Worm (Caenorhabditis elegans) whole organism, L3 larva: Measurements from ENCODE around the gene sulp-8.

ENCODE experiments used
- R02D3.7 ChIP-seq: fragments of 150-350 bp; optimal IDR thresholded peaks from 2 replicates; lab custom pipeline; 2014; ENCODE audit warnings: missing biosample characterization, missing genetic modification characterization
- ZK546.5 ChIP-seq: sonication (generic microtip); optimal IDR thresholded peaks from 2 replicates; lab custom pipeline; 2017; ENCODE audit warnings: missing biosample characterization, missing genetic modification characterization
- ceh-82 ChIP-seq: fragments of 150-350 bp; optimal IDR thresholded peaks from 2 replicates; lab custom pipeline; 2014; ENCODE audit warnings: missing biosample characterization, missing genetic modification characterization
- daf-12 ChIP-seq: fragments of 150-350 bp; optimal IDR thresholded peaks from 2 replicates; lab custom pipeline; 2014; ENCODE audit warnings: missing biosample characterization, missing genetic modification reagents, missing genetic modification characterization
- elt-2 ChIP-seq: sonication (generic microtip); optimal IDR thresholded peaks from 2 replicates; lab custom pipeline; 2016; ENCODE audit warnings: missing genetic modification reagents, mild to moderate bottlenecking, missing genetic modification characterization, missing compliant biosample characterization
- elt-3 ChIP-seq, 3 experiments: fragments of 150-350 bp in 1 of 3; sonication (generic microtip) in 2 of 3; optimal IDR thresholded peaks; 2 replicates in 2 of 3; 4 replicates in 1 of 3; lab custom pipeline; 2014 to 2017; ENCODE audit warnings: missing biosample characterization in 3 of 3, missing genetic modification characterization in 3 of 3
- fkh-10 ChIP-seq: sonication (generic microtip); optimal IDR thresholded peaks from 2 replicates; lab custom pipeline; 2017; ENCODE audit warnings: missing biosample characterization, missing genetic modification reagents, missing genetic modification characterization
- jun-1 ChIP-seq: fragments of 150-350 bp; optimal IDR thresholded peaks from 2 replicates; lab custom pipeline; 2014; ENCODE audit warnings: missing biosample characterization, missing genetic modification reagents, missing genetic modification characterization
- lin-39 ChIP-seq: fragments of 150-350 bp; optimal IDR thresholded peaks from 2 replicates; lab custom pipeline; 2018; ENCODE audit warnings: missing biosample characterization, missing genetic modification reagents, missing genetic modification characterization
- mdl-1 ChIP-seq: fragments of 150-350 bp; optimal IDR thresholded peaks from 2 replicates; lab custom pipeline; 2014; ENCODE audit warnings: missing biosample characterization, missing genetic modification characterization
- nfya-1 ChIP-seq: sonication (generic microtip); optimal IDR thresholded peaks from 2 replicates; lab custom pipeline; 2017; ENCODE audit warnings: missing genetic modification characterization, mild to moderate bottlenecking, missing compliant biosample characterization, antibody characterized with exemption, moderate library complexity; ENCODE audit not compliant: insufficient read depth
- nhr-11 ChIP-seq: fragments of 150-350 bp; optimal IDR thresholded peaks from 2 replicates; lab custom pipeline; 2014; ENCODE audit warnings: missing biosample characterization, missing genetic modification characterization
- nhr-12 ChIP-seq: fragments of 150-350 bp; optimal IDR thresholded peaks from 2 replicates; lab custom pipeline; 2014; ENCODE audit warnings: missing biosample characterization, missing genetic modification characterization
- nhr-23 ChIP-seq: fragments of 150-350 bp; optimal IDR thresholded peaks from 2 replicates; lab custom pipeline; 2014; ENCODE audit warnings: missing biosample characterization, missing genetic modification reagents, missing genetic modification characterization
- nhr-25 ChIP-seq: sonication (generic microtip); optimal IDR thresholded peaks from 2 replicates; lab custom pipeline; 2017; ENCODE audit warnings: missing biosample characterization, missing genetic modification characterization
- nhr-77 ChIP-seq: fragments of 150-350 bp; optimal IDR thresholded peaks from 2 replicates; lab custom pipeline; 2014; ENCODE audit warnings: missing biosample characterization, missing genetic modification characterization
- pha-4 ChIP-seq: fragments of 150-350 bp; optimal IDR thresholded peaks from 2 replicates; lab custom pipeline; 2014; ENCODE audit warnings: missing biosample characterization, missing genetic modification reagents, missing genetic modification characterization
- pqm-1 ChIP-seq: fragments of 150-350 bp; optimal IDR thresholded peaks from 2 replicates; lab custom pipeline; 2017; ENCODE audit warnings: missing biosample characterization, missing genetic modification characterization, inconsistent platforms
- sea-2 ChIP-seq: fragments of 150-350 bp; sonication (generic microtip); optimal IDR thresholded peaks from 4 replicates; lab custom pipeline; 2014; ENCODE audit warnings: missing biosample characterization, missing genetic modification reagents, missing genetic modification characterization
- snpc-4 ChIP-seq: fragments of 150-350 bp; optimal IDR thresholded peaks from 2 replicates; lab custom pipeline; 2014; ENCODE audit warnings: missing biosample characterization, missing genetic modification characterization
- tbx-2 ChIP-seq: sonication (generic microtip); optimal IDR thresholded peaks from 2 replicates; lab custom pipeline; 2016; ENCODE audit warnings: mild to moderate bottlenecking, missing genetic modification characterization, missing compliant biosample characterization
- unc-39 ChIP-seq: sonication (generic microtip); optimal IDR thresholded peaks from 4 replicates; lab custom pipeline; 2017; ENCODE audit warnings: missing biosample characterization, missing genetic modification characterization
- unc-62 ChIP-seq: fragments of 150-350 bp; sonication (generic microtip); optimal IDR thresholded peaks from 4 replicates; lab custom pipeline; 2014; ENCODE audit warnings: missing biosample characterization, missing genetic modification reagents, missing genetic modification characterization
- zag-1 ChIP-seq: fragments of 150-350 bp; optimal IDR thresholded peaks from 2 replicates; lab custom pipeline; 2014; ENCODE audit warnings: missing biosample characterization, missing genetic modification characterization
- ztf-4 ChIP-seq: fragments of 150-350 bp; optimal IDR thresholded peaks from 2 replicates; lab custom pipeline; 2014; ENCODE audit warnings: missing biosample characterization, missing genetic modification characterization

sulp-8 gene

ce11 chrV:9673199-9673843 lies at the start of gene sulp-8:
TSS of gene sulp-8 (minus strand) at chrV:9673667.
- TF ChIP-seq ceh-82 (tag; lab: Kevin White, UChicago): no peak
- TF ChIP-seq pha-4 (tag; lab: Kevin White, UChicago): peak; percentile 51
- TF ChIP-seq elt-2 (tag; lab: Kevin White, UChicago): peak; percentile 71

DNA sequence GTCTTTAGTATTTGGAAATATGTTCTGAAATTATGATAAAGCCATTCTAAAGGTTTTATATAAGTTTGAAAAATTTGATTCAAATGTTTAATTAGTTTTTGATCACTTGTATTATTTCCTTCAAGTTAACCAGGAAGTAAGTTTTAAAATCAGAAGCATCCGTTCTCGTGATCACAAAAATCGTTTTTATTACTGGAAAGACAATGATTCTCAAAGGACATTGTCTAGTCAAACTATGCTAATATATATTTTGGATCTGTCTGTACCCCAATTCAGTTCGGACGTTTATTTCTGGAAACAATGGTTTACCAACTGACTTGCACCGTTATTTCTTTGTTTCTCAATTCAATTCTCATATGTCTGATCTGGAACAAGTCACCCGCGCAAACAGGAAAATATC lies 42.9 kb upstream of the sulp-8 start, which contains the start of gene str-188:
Gene str-188, plus strand, starts transcription at position 301 of the 400 bp plus-strand sequence.
- TF ChIP-seq ztf-4 (tag; lab: Kevin White, UChicago) (no peak), mdl-1 (tag; lab: Kevin White, UChicago) (no peak), lin-39 (tag; lab: Kevin White, UChicago) (no peak), sea-2 (no peak), nhr-77 (tag; lab: Kevin White, UChicago) (no peak), fkh-10 (no peak), ZK546.5 (tag; lab: Kevin White, UChicago) (no peak), unc-62 (GFP tag; lab: Kevin White, UChicago) (no peak), nhr-25 (no peak), zag-1 (tag; lab: Kevin White, UChicago) (no peak)

DNA sequence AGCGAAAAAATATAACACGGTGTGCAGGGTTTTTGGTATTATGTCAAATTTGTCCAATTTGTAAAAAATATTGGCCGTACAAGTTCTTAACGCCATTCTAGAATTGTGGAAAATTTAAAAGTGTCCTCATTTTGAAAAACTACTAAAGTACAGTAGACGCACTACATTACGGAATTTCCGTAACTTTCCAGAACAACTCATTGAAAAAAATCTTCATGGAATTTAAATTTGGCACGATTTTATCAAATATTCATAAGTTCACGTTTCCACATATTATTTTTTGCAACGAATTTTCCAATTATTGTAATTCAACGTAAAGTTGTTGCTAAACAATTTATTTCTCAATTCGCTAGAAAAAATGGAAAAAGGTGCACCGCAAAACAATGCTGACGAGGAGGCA lies 41.4 kb upstream of the sulp-8 start, which contains the start of gene F40F9.3:
Gene F40F9.3, plus strand, starts transcription at position 301 of the 400 bp plus-strand sequence.
- TF ChIP-seq nhr-11 (tag; lab: Kevin White, UChicago) (no peak), nhr-23 (no peak), pha-4 (tag; lab: Kevin White, UChicago) (no peak), nfya-1 (tag; lab: Kevin White, UChicago) (no peak), daf-12 (tag; lab: Kevin White, UChicago) (no peak), unc-39 (tag; lab: Kevin White, UChicago) (no peak), unc-62 (GFP tag; lab: Kevin White, UChicago) (no peak), lin-39 (tag; lab: Kevin White, UChicago) (no peak), fkh-10 (no peak), tbx-2 (tag; lab: Kevin White, UChicago) (no peak)

DNA sequence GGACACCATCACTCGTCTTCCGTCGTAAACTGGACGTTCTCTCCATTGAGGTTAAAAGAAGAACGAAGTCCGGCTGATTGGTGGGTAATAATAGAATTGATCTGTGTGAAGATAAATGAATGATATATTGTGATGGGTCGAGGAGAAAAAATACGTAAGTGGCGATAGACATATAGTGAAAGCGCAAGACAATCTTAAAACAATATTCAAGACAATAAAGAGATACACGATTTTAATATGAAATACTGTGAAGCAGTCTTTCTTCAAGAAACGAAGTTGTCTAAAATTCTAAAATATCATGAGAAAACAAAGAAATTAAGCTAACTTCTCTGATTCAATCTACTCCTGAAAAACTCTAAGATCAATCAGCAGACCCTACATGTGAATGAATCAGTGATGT lies 40.1 kb upstream of the sulp-8 start, which contains the start of gene F40F9.10:
Gene F40F9.10, minus strand, starts transcription at position 101 of the 400 bp plus-strand sequence.
- no peak for TF ChIP-seq R02D3.7 (tag; lab: Kevin White, UChicago)

DNA sequence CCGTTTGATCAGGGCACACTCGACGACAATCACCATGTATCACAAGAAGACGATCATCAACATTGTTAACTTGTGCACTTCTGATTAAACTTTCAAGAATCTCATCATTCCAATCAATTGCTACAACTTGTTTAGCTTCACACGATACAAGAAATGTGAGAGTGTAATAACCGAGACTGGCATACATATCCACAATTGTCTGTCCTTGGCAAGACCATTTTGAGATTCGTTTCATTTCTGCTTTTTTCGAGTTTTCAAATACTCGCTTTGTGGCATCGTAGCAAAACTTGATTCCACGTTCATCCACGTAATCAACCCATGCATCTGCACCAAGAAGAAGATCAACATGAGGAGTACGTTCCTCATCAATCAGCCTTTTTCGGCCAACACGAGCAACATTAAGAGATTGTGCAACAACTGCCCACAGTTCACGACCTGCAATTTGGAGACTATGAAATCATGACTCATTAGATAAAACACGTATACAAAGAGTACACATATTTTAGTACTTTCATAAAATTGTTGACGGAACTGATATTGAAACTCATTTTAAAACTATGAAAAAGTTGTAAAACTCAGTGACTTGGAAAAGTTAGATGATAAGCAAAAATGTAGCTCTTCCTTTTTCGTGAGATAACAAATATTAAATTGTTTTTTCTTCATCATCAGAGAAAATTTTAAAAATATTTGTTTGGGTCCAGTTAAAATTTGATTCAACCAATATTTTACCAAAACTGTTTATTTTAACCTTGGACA lies 39.1 kb upstream of the sulp-8 start:
- peak; percentile 32 for TF ChIP-seq pqm-1 (tag; lab: Kevin White, UChicago)
- TF ChIP-seq nhr-23: no peak
- peak; percentile 59 for TF ChIP-seq elt-2 (tag; lab: Kevin White, UChicago)
- no peak for TF ChIP-seq tbx-2 (tag; lab: Kevin White, UChicago)
- TF ChIP-seq jun-1 (tag; lab: Kevin White, UChicago): peak; percentile 39
- no peak for TF ChIP-seq nhr-12 (tag; lab: Kevin White, UChicago)
- TF ChIP-seq nhr-11 (tag; lab: Kevin White, UChicago): no peak

- TF ChIP-seq elt-2 (tag; lab: Kevin White, UChicago): peak; percentile 71
- TF ChIP-seq nhr-12 (tag; lab: Kevin White, UChicago): no peak
- peak; percentile 15 for TF ChIP-seq pha-4 (tag; lab: Kevin White, UChicago)
- TF ChIP-seq pqm-1 (tag; lab: Kevin White, UChicago): peak; percentile 79
- TF ChIP-seq snpc-4 (tag; lab: Kevin White, UChicago): no peak
- TF ChIP-seq ztf-4 (tag; lab: Kevin White, UChicago): no peak
These were observed 37.7 kb upstream of the sulp-8 start for ce11 chrV:9711174-9711573.

DNA sequence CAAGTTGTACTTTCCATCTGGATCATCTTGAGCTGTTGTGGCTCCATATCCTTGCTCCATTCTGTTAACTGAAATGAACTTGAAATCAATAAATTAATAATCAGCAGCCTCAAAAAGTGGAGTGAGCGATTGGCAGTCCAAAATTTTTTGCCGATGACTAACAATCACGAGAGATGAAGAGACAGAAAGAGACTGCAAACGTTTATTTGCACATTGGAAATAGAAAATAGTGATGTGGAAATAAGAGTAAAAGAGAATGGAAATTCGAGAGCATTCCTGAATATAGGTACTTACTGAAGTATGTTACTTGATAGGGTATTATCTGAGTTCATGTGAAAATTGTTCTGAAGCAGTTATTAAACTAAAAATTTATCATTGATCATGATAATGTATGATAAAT lies 36.3 kb upstream of the sulp-8 start, which contains the start of gene tag-120:
Gene tag-120, minus strand, starts transcription at position 68 of the 400 bp plus-strand sequence.
- peak; percentile 32 for TF ChIP-seq elt-2 (tag; lab: Kevin White, UChicago)
- peak; percentile 19 for TF ChIP-seq pqm-1 (tag; lab: Kevin White, UChicago)
- TF ChIP-seq elt-3 (tag; optimal IDR thresholded peaks at IDR 0.05; lab: Kevin White, UChicago): no peak
- TF ChIP-seq snpc-4 (tag; lab: Kevin White, UChicago): no peak
- TF ChIP-seq pha-4 (tag; lab: Kevin White, UChicago): peak; percentile 61
